Worm (Caenorhabditis elegans) whole organism, mixed stage, embryonic: Measurements from ENCODE around the gene fbxb-62.

ENCODE experiments used
- ces-1 ChIP-seq: fragments of 150-350 bp; optimal IDR thresholded peaks from 2 replicates; lab custom pipeline; 2014; ENCODE audit warnings: missing biosample characterization, missing genetic modification reagents, missing genetic modification characterization
- elt-1 ChIP-seq: sonication (generic microtip); optimal IDR thresholded peaks from 2 replicates; lab custom pipeline; 2017; ENCODE audit warnings: missing genetic modification characterization, mild to moderate bottlenecking, missing compliant biosample characterization, antibody characterized with exemption, moderate library complexity, borderline replicate concordance; ENCODE audit not compliant: insufficient read depth
- lin-13 ChIP-seq: fragments of 150-350 bp; optimal IDR thresholded peaks from 2 replicates; lab custom pipeline; 2014; ENCODE audit warnings: missing biosample characterization, missing genetic modification characterization
- lin-32 ChIP-seq: fragments of 200-800 bp; sonication (Bioruptor generic); optimal IDR thresholded peaks from 2 replicates; lab custom pipeline; 2018; ENCODE audit warnings: mild to moderate bottlenecking, missing genetic modification characterization, missing compliant biosample characterization
- lsy-2 ChIP-seq: fragments of 150-350 bp; optimal IDR thresholded peaks from 2 replicates; lab custom pipeline; 2014; ENCODE audit warnings: missing biosample characterization, missing genetic modification characterization
- mls-2 ChIP-seq: sonication (generic microtip); optimal IDR thresholded peaks from 2 replicates; lab custom pipeline; 2016; ENCODE audit warnings: mild to moderate bottlenecking, missing genetic modification characterization, moderate library complexity, missing compliant biosample characterization
- nhr-12 ChIP-seq: fragments of 150-350 bp; optimal IDR thresholded peaks from 2 replicates; lab custom pipeline; 2014; ENCODE audit warnings: missing biosample characterization, missing genetic modification characterization
- nhr-2 ChIP-seq: fragments of 150-350 bp; optimal IDR thresholded peaks from 2 replicates; lab custom pipeline; 2014; ENCODE audit warnings: missing biosample characterization, missing genetic modification characterization
- nhr-237 ChIP-seq: fragments of 150-350 bp; optimal IDR thresholded peaks from 2 replicates; lab custom pipeline; 2014; ENCODE audit warnings: missing biosample characterization, missing genetic modification characterization
- nhr-28 ChIP-seq: fragments of 150-350 bp; optimal IDR thresholded peaks from 2 replicates; lab custom pipeline; 2014; ENCODE audit warnings: missing biosample characterization, missing genetic modification characterization
- snpc-4 ChIP-seq: fragments of 150-350 bp; optimal IDR thresholded peaks from 2 replicates; lab custom pipeline; 2014; ENCODE audit warnings: missing biosample characterization, missing genetic modification characterization
- unc-39 ChIP-seq: fragments of 150-350 bp; optimal IDR thresholded peaks from 2 replicates; lab custom pipeline; 2014; ENCODE audit warnings: missing biosample characterization, missing genetic modification characterization
- unc-62 ChIP-seq: fragments of 150-350 bp; optimal IDR thresholded peaks from 2 replicates; lab custom pipeline; 2014; ENCODE audit warnings: missing biosample characterization, missing genetic modification reagents, missing genetic modification characterization
- ztf-11 ChIP-seq: fragments of 150-350 bp; optimal IDR thresholded peaks from 2 replicates; lab custom pipeline; 2014; ENCODE audit warnings: missing biosample characterization, missing genetic modification characterization

- TF ChIP-seq nhr-2 (tag; lab: Kevin White, UChicago) (no peak), elt-1 (tag; lab: Kevin White, UChicago) (no peak), ces-1 (no peak), unc-62 (GFP tag; lab: Kevin White, UChicago) (no peak), nhr-12 (tag; lab: Kevin White, UChicago) (no peak), snpc-4 (tag; lab: Kevin White, UChicago) (no peak), ztf-11 (tag; lab: Kevin White, UChicago) (no peak), lin-32 (GFP tag; lab: Kevin White, UChicago) (no peak), nhr-237 (no peak), lsy-2 (tag; lab: Kevin White, UChicago) (no peak), unc-39 (tag; lab: Kevin White, UChicago) (no peak), nhr-28 (no peak), mls-2 (tag; lab: Kevin White, UChicago) (no peak), lin-13 (tag; lab: Kevin White, UChicago) (no peak)
These were observed 19.5 kb downstream of the fbxb-62 start, which contains the start of gene fbxb-117 for ce11 chrV:19282314-19282713.
